Worm (Caenorhabditis elegans) whole organism, L4 larva: Measurements from ENCODE around the gene nhr-21.
A peak's percentile ranks its signal among the peaks of the same experiment; 100 is the strongest.

Source experiments
- D1046.2 ChIP-seq: fragments of 200-800 bp; sonication (Bioruptor generic); IDR thresholded peaks from 2 replicates; pipeline ENCODE4 v1.3.6; 2022; ENCODE audit warnings: missing genetic modification characterization, missing compliant biosample characterization
- F10B5.3 ChIP-seq: sonication (generic microtip); optimal IDR thresholded peaks from 2 replicates; lab custom pipeline; 2016; ENCODE audit warnings: mild to moderate bottlenecking, missing genetic modification characterization, missing compliant biosample characterization
- F26F4.8 ChIP-seq: fragments of 200-800 bp; sonication (Bioruptor generic); conservative IDR thresholded peaks from 2 replicates; pipeline ENCODE4 v1.3.6; 2022; ENCODE audit warnings: missing genetic modification characterization, missing compliant biosample characterization
- R02D3.7 ChIP-seq: fragments of 150-350 bp; sonication (generic microtip); optimal IDR thresholded peaks from 3 replicates; lab custom pipeline; 2014; ENCODE audit warnings: missing biosample characterization, missing genetic modification characterization
- T20F7.1 ChIP-seq: fragments of 200-800 bp; sonication (Bioruptor generic); optimal IDR thresholded peaks from 2 replicates; lab custom pipeline; 2018; ENCODE audit warnings: mild to moderate bottlenecking, missing genetic modification characterization, missing compliant biosample characterization
- T26A8.4 ChIP-seq: fragments of 200-800 bp; sonication (Bioruptor generic); IDR thresholded peaks from 2 replicates; pipeline ENCODE4 v1.3.6; 2022; ENCODE audit warnings: missing genetic modification characterization, missing compliant biosample characterization
- Y105C5A.15 ChIP-seq: fragments of 200-800 bp; sonication (Bioruptor generic); IDR thresholded peaks from 2 replicates; pipeline ENCODE4 v1.3.6; 2022; ENCODE audit warnings: missing genetic modification characterization, missing compliant biosample characterization
- Y48G9A.11 ChIP-seq: fragments of 200-800 bp; sonication (Bioruptor generic); IDR thresholded peaks from 2 replicates; pipeline ENCODE4 v1.3.6; 2022; ENCODE audit warnings: missing genetic modification reagents, missing genetic modification characterization, missing compliant biosample characterization
- Y5F2A.4 ChIP-seq: fragments of 200-800 bp; sonication (Bioruptor generic); optimal IDR thresholded peaks from 2 replicates; lab custom pipeline; 2018; ENCODE audit warnings: mild to moderate bottlenecking, missing genetic modification characterization, missing compliant biosample characterization
- Y75B8A.6 ChIP-seq: fragments of 200-800 bp; sonication (Bioruptor generic); IDR thresholded peaks from 2 replicates; pipeline ENCODE4 v1.3.6; 2022; ENCODE audit warnings: missing genetic modification reagents, missing genetic modification characterization, missing compliant biosample characterization
- ZK337.2 ChIP-seq: fragments of 200-800 bp; sonication (Bioruptor generic); IDR thresholded peaks from 2 replicates; pipeline ENCODE4 v1.3.6; 2022; ENCODE audit warnings: missing genetic modification reagents, missing genetic modification characterization, missing compliant biosample characterization
- ZK546.5 ChIP-seq, 2 experiments: sonication (generic microtip); optimal IDR thresholded peaks; 2 replicates each; lab custom pipeline; 2017; ENCODE audit warnings: missing biosample characterization in 2 of 2, missing genetic modification characterization in 2 of 2
- aha-1 ChIP-seq: fragments of 150-350 bp; peaks from one replicate; lab custom pipeline; 2014; ENCODE audit warnings: missing biosample characterization, missing genetic modification characterization
- attf-4 ChIP-seq: sonication (generic microtip); optimal IDR thresholded peaks from 3 replicates; lab custom pipeline; 2017; ENCODE audit warnings: missing biosample characterization, missing genetic modification characterization
- ceh-44 ChIP-seq: fragments of 200-800 bp; sonication (Bioruptor generic); IDR thresholded peaks from 2 replicates; pipeline ENCODE4 v1.3.6; 2022; ENCODE audit warnings: missing genetic modification reagents, missing genetic modification characterization, missing compliant biosample characterization
- ceh-62 ChIP-seq: sonication (generic microtip); optimal IDR thresholded peaks from 2 replicates; lab custom pipeline; 2017; ENCODE audit warnings: missing biosample characterization, missing genetic modification characterization
- ceh-82 ChIP-seq: sonication (generic microtip); optimal IDR thresholded peaks from 2 replicates; lab custom pipeline; 2017; ENCODE audit warnings: missing biosample characterization, missing genetic modification characterization
- cey-2 ChIP-seq: sonication (generic microtip); optimal IDR thresholded peaks from 3 replicates; lab custom pipeline; 2017; ENCODE audit warnings: missing genetic modification characterization, mild to moderate bottlenecking, missing compliant biosample characterization, antibody characterized with exemption, borderline replicate concordance; ENCODE audit not compliant: insufficient read depth
- daf-12 ChIP-seq: fragments of 150-350 bp; optimal IDR thresholded peaks from 2 replicates; lab custom pipeline; 2014; ENCODE audit warnings: missing biosample characterization, missing genetic modification reagents, missing genetic modification characterization
- daf-16 ChIP-seq, 3 experiments: sonication (generic microtip); optimal IDR thresholded peaks; 2 replicates each; lab custom pipeline; 2016 to 2017; ENCODE audit warnings: missing genetic modification characterization in 3 of 3, missing genetic modification reagents in 3 of 3, mild to moderate bottlenecking in 2 of 3, missing compliant biosample characterization in 2 of 3, missing biosample characterization in 1 of 3, moderate library complexity in 1 of 3
- dmd-9 ChIP-seq: fragments of 200-800 bp; sonication (Bioruptor generic); IDR thresholded peaks from 2 replicates; pipeline ENCODE4 v1.3.6; 2022; ENCODE audit warnings: missing genetic modification reagents, missing genetic modification characterization, missing compliant biosample characterization
- dpl-1 ChIP-seq: fragments of 150-350 bp; optimal IDR thresholded peaks from 2 replicates; lab custom pipeline; 2014; ENCODE audit warnings: missing biosample characterization, missing genetic modification reagents, missing genetic modification characterization
- fos-1 ChIP-seq: fragments of 150-350 bp; optimal IDR thresholded peaks from 2 replicates; lab custom pipeline; 2014; ENCODE audit warnings: missing biosample characterization, missing genetic modification characterization
- hlh-11 ChIP-seq: fragments of 200-800 bp; sonication (Bioruptor generic); optimal IDR thresholded peaks from 2 replicates; lab custom pipeline; 2018; ENCODE audit warnings: mild to moderate bottlenecking, missing genetic modification characterization, missing compliant biosample characterization
- hlh-30 ChIP-seq: sonication (generic microtip); optimal IDR thresholded peaks from 2 replicates; lab custom pipeline; 2017; ENCODE audit warnings: antibody characterized with exemption, mild to moderate bottlenecking, missing genetic modification characterization, missing compliant biosample characterization; ENCODE audit not compliant: insufficient read depth
- hmg-1.1 ChIP-seq: fragments of 200-800 bp; sonication (Bioruptor generic); IDR thresholded peaks from 2 replicates; pipeline ENCODE4 v1.3.6; 2022; ENCODE audit warnings: missing genetic modification reagents, missing genetic modification characterization, missing compliant biosample characterization
- jun-1 ChIP-seq: fragments of 150-350 bp; optimal IDR thresholded peaks from 2 replicates; lab custom pipeline; 2014; ENCODE audit warnings: missing biosample characterization, missing genetic modification reagents, missing genetic modification characterization
- lin-1 ChIP-seq: fragments of 200-800 bp; sonication (Bioruptor generic); IDR thresholded peaks from 2 replicates; pipeline ENCODE4 v1.3.6; 2022; ENCODE audit warnings: missing genetic modification reagents, missing genetic modification characterization, missing compliant biosample characterization
- lin-13 ChIP-seq: fragments of 150-350 bp; optimal IDR thresholded peaks from 2 replicates; lab custom pipeline; 2014; ENCODE audit warnings: missing biosample characterization, missing genetic modification reagents, missing genetic modification characterization
- lin-38 ChIP-seq: fragments of 200-800 bp; sonication (Bioruptor generic); IDR thresholded peaks from 2 replicates; pipeline ENCODE4 v1.3.6; 2022; ENCODE audit warnings: missing genetic modification reagents, missing genetic modification characterization, missing compliant biosample characterization
- lin-39 ChIP-seq: fragments of 150-350 bp; optimal IDR thresholded peaks from 2 replicates; lab custom pipeline; 2014; ENCODE audit warnings: missing biosample characterization, missing genetic modification reagents, missing genetic modification characterization
- mxl-3 ChIP-seq: fragments of 200-800 bp; sonication (Bioruptor generic); optimal IDR thresholded peaks from 2 replicates; lab custom pipeline; 2018; ENCODE audit warnings: mild to moderate bottlenecking, missing genetic modification characterization, missing compliant biosample characterization
- nhr-102 ChIP-seq: sonication (generic microtip); optimal IDR thresholded peaks from 2 replicates; lab custom pipeline; 2016; ENCODE audit warnings: mild to moderate bottlenecking, missing genetic modification characterization, moderate library complexity, missing compliant biosample characterization
- nhr-11 ChIP-seq: fragments of 150-350 bp; optimal IDR thresholded peaks from 2 replicates; lab custom pipeline; 2014; ENCODE audit warnings: missing biosample characterization, missing genetic modification characterization
- nhr-111 ChIP-seq: fragments of 200-800 bp; sonication (Bioruptor generic); optimal IDR thresholded peaks from 2 replicates; lab custom pipeline; 2018; ENCODE audit warnings: mild to moderate bottlenecking, missing genetic modification characterization, missing compliant biosample characterization
- nhr-28 ChIP-seq: fragments of 150-350 bp; optimal IDR thresholded peaks from 2 replicates; lab custom pipeline; 2014; ENCODE audit warnings: missing biosample characterization, missing genetic modification characterization
- nhr-41 ChIP-seq: fragments of 200-800 bp; sonication (Bioruptor generic); IDR thresholded peaks from 2 replicates; pipeline ENCODE4 v1.3.6; 2022; ENCODE audit warnings: missing genetic modification reagents, missing genetic modification characterization, missing compliant biosample characterization
- nhr-6 ChIP-seq: fragments of 150-350 bp; optimal IDR thresholded peaks from 2 replicates; lab custom pipeline; 2014; ENCODE audit warnings: missing biosample characterization, missing genetic modification characterization
- php-3 ChIP-seq: fragments of 200-800 bp; sonication (Bioruptor generic); IDR thresholded peaks from 2 replicates; pipeline ENCODE4 v1.3.6; 2022; ENCODE audit warnings: missing genetic modification reagents, missing genetic modification characterization, missing compliant biosample characterization
- saeg-2 ChIP-seq: fragments of 200-800 bp; sonication (Bioruptor generic); IDR thresholded peaks from 2 replicates; pipeline ENCODE4 v1.3.6; 2022; ENCODE audit warnings: missing genetic modification reagents, missing genetic modification characterization, missing compliant biosample characterization
- sdz-12 ChIP-seq: fragments of 200-800 bp; sonication (Bioruptor generic); optimal IDR thresholded peaks from 2 replicates; lab custom pipeline; 2018; ENCODE audit warnings: mild to moderate bottlenecking, missing genetic modification characterization, missing compliant biosample characterization
- snpc-4 ChIP-seq: fragments of 150-350 bp; optimal IDR thresholded peaks from 2 replicates; lab custom pipeline; 2014; ENCODE audit warnings: missing biosample characterization, missing genetic modification characterization
- spr-1 ChIP-seq: sonication (generic microtip); optimal IDR thresholded peaks from 2 replicates; lab custom pipeline; 2016; ENCODE audit warnings: mild to moderate bottlenecking, missing genetic modification characterization, missing compliant biosample characterization
- spr-3 ChIP-seq: fragments of 200-800 bp; sonication (Bioruptor generic); optimal IDR thresholded peaks from 2 replicates; lab custom pipeline; 2018; ENCODE audit warnings: mild to moderate bottlenecking, missing genetic modification characterization, missing compliant biosample characterization
- tag-97 ChIP-seq: fragments of 200-800 bp; sonication (Bioruptor generic); IDR thresholded peaks from 2 replicates; pipeline ENCODE4 v1.3.6; 2022; ENCODE audit warnings: missing genetic modification characterization, missing compliant biosample characterization
- tra-1 ChIP-seq: fragments of 200-800 bp; sonication (Bioruptor generic); IDR thresholded peaks from 2 replicates; pipeline ENCODE4 v1.3.6; 2022; ENCODE audit warnings: missing genetic modification reagents, missing genetic modification characterization, missing compliant biosample characterization
- unc-130 ChIP-seq: sonication (generic microtip); optimal IDR thresholded peaks from 2 replicates; lab custom pipeline; 2016; ENCODE audit warnings: missing genetic modification reagents, missing genetic modification characterization, missing compliant biosample characterization
- unc-62 ChIP-seq, 3 experiments: fragments of 150-350 bp in 1 of 3; sonication (generic microtip); optimal IDR thresholded peaks in 2 of 3; peaks in 1 of 3; 1 replicate in 1 of 3; 2 replicates in 2 of 3; lab custom pipeline; 2014 to 2017; ENCODE audit warnings: missing biosample characterization in 3 of 3, missing genetic modification characterization in 3 of 3, missing genetic modification reagents in 3 of 3, missing genotype in 1 of 3
- zfp-2 ChIP-seq: sonication (generic microtip); optimal IDR thresholded peaks from 2 replicates; lab custom pipeline; 2016; ENCODE audit warnings: mild to moderate bottlenecking, missing genetic modification characterization, missing compliant biosample characterization
- zfp-3 ChIP-seq: fragments of 200-800 bp; sonication (Bioruptor generic); conservative IDR thresholded peaks from 2 replicates; pipeline ENCODE4 v1.3.6; 2022; ENCODE audit warnings: missing genetic modification reagents, missing genetic modification characterization, missing compliant biosample characterization
- zip-11 ChIP-seq: fragments of 200-800 bp; sonication (Bioruptor generic); IDR thresholded peaks from 2 replicates; pipeline ENCODE4 v1.3.6; 2022; ENCODE audit warnings: missing genetic modification characterization, missing compliant biosample characterization
- ztf-11 ChIP-seq: fragments of 150-350 bp; optimal IDR thresholded peaks from 2 replicates; lab custom pipeline; 2014; ENCODE audit warnings: missing biosample characterization, missing genetic modification characterization

Gene nhr-21

ce11 chrII:7325063-7325480 lies 14.0 kb upstream of the nhr-21 start (continued):
- TF ChIP-seq ZK337.2 (GFP tag; lab: Robert Waterston, UW) (no peak), zfp-3 (no peak), snpc-4 (tag; lab: Kevin White, UChicago) (no peak), F10B5.3 (tag; lab: Kevin White, UChicago) (no peak), sdz-12 (no peak), Y75B8A.6 (GFP tag; lab: Robert Waterston, UW) (no peak), cey-2 (tag; lab: Kevin White, UChicago) (no peak), nhr-102 (tag; lab: Kevin White, UChicago) (no peak), hlh-11 (tag; lab: Kevin White, UChicago) (peak; percentile 30), nhr-41 (GFP tag; lab: Robert Waterston, UW) (no peak), mxl-3 (no peak), lin-13 (GFP tag; lab: Kevin White, UChicago) (no peak), saeg-2 (GFP tag; lab: Robert Waterston, UW) (no peak), dpl-1 (GFP tag; lab: Kevin White, UChicago) (no peak), lin-1 (GFP tag; lab: Robert Waterston, UW) (no peak), lin-38 (GFP tag; lab: Robert Waterston, UW) (no peak), fos-1 (tag; lab: Kevin White, UChicago) (no peak), ceh-62 (tag; lab: Kevin White, UChicago) (no peak), D1046.2 (no peak), Y5F2A.4 (GFP tag; lab: Kevin White, UChicago) (no peak), Y105C5A.15 (no peak), tra-1 (GFP tag; lab: Robert Waterston, UW) (no peak), F26F4.8 (GFP tag; lab: Robert Waterston, UW) (no peak), lin-39 (tag; lab: Kevin White, UChicago) (no peak), Y48G9A.11 (GFP tag; lab: Robert Waterston, UW) (no peak), T26A8.4 (no peak), spr-1 (tag; lab: Kevin White, UChicago) (no peak), daf-16 (GFP tag; optimal IDR thresholded peaks at IDR 0.05; lab: Kevin White, UChicago) (no peak), daf-16 (tag; optimal IDR thresholded peaks at IDR 0.05; lab: Kevin White, UChicago) (no peak), dmd-9 (no peak), ceh-82 (tag; lab: Kevin White, UChicago) (no peak), nhr-28 (no peak), ceh-44 (GFP tag; lab: Robert Waterston, UW) (no peak), unc-62 (GFP tag; optimal IDR thresholded peaks at IDR 0.05 in 1 of 2; lab: Kevin White, UChicago) (no peak), unc-62 (tag; optimal IDR thresholded peaks at IDR 0.05; lab: Kevin White, UChicago) (no peak), spr-3 (GFP tag; lab: Kevin White, UChicago) (no peak), zfp-2 (tag; lab: Kevin White, UChicago) (no peak), jun-1 (tag; lab: Kevin White, UChicago) (no peak), hlh-30 (peak; percentile 45), daf-12 (tag; lab: Kevin White, UChicago) (no peak), ZK546.5 (tag; optimal IDR thresholded peaks at IDR 0.05; lab: Kevin White, UChicago) (no peak), zip-11 (GFP tag; lab: Robert Waterston, UW) (no peak), T20F7.1 (no peak), hmg-1.1 (no peak), tag-97 (GFP tag; lab: Robert Waterston, UW) (no peak), attf-4 (tag; lab: Kevin White, UChicago) (no peak), unc-130 (GFP tag; lab: Kevin White, UChicago) (no peak), nhr-11 (tag; lab: Kevin White, UChicago) (peak; percentile 19), R02D3.7 (no peak), aha-1 (tag; lab: Kevin White, UChicago) (no peak), php-3 (0 out of 2 replicates have a peak, but pooled peaks have one; percentile 7), nhr-6 (tag; lab: Kevin White, UChicago) (no peak), nhr-111 (no peak), ztf-11 (tag; lab: Kevin White, UChicago) (no peak)
